Fruit fly (Drosophila melanogaster) whole organism, embryonic: Measurements from ENCODE around the gene Obp99b.
A peak's percentile ranks its signal among the peaks of the same experiment; 100 is the strongest.

ENCODE experiments used
- Abd-B ChIP-seq: fragments of 200-800 bp; sonication (Bioruptor generic); optimal IDR thresholded peaks from 2 replicates; lab custom pipeline; 2018; ENCODE audit warnings: missing biosample characterization, mild to moderate bottlenecking, missing genetic modification characterization, moderate library complexity
- B-H2 ChIP-seq: fragments of 200-800 bp; sonication (Bioruptor generic); optimal IDR thresholded peaks from 2 replicates; lab custom pipeline; 2018; ENCODE audit warnings: missing biosample characterization, mild to moderate bottlenecking, missing genetic modification characterization
- Bdp1 ChIP-seq: fragments of 200-800 bp; sonication (Bioruptor generic); optimal IDR thresholded peaks from 3 replicates; lab custom pipeline; 2016; ENCODE audit warnings: missing biosample characterization, missing genetic modification characterization
- CG10267 ChIP-seq: fragments of 200-800 bp; sonication (Bioruptor generic); optimal IDR thresholded peaks from 2 replicates; lab custom pipeline; 2018; ENCODE audit warnings: missing biosample characterization, mild to moderate bottlenecking, missing genetic modification characterization, moderate library complexity
- CG10462 ChIP-seq: fragments of 200-800 bp; sonication (Bioruptor generic); optimal IDR thresholded peaks from 2 replicates; lab custom pipeline; 2016; ENCODE audit warnings: missing biosample characterization, missing genetic modification characterization
- CG11696 ChIP-seq: fragments of 200-800 bp; sonication (Bioruptor generic); IDR thresholded peaks from 2 replicates; pipeline ENCODE4 v1.3.6; 2022; ENCODE audit warnings: missing biosample characterization, missing genetic modification characterization
- CG12299 ChIP-seq: fragments of 200-800 bp; sonication (Bioruptor generic); optimal IDR thresholded peaks from 2 replicates; lab custom pipeline; 2018; ENCODE audit warnings: missing biosample characterization, mild to moderate bottlenecking, missing genetic modification characterization
- CG1602 ChIP-seq: fragments of 200-800 bp; sonication (Bioruptor generic); optimal IDR thresholded peaks from 3 replicates; lab custom pipeline; 2016; ENCODE audit warnings: missing biosample characterization, missing genetic modification characterization
- CG16815 ChIP-seq: fragments of 200-800 bp; sonication (Bioruptor generic); optimal IDR thresholded peaks from 3 replicates; lab custom pipeline; 2017; ENCODE audit warnings: missing biosample characterization, mild to moderate bottlenecking, missing genetic modification characterization
- CG2116 ChIP-seq: fragments of 200-800 bp; sonication (Bioruptor generic); optimal IDR thresholded peaks from 3 replicates; lab custom pipeline; 2018; ENCODE audit warnings: missing biosample characterization, mild to moderate bottlenecking, missing genetic modification characterization
- CG2202 ChIP-seq: fragments of 200-800 bp; sonication (Bioruptor generic); optimal IDR thresholded peaks from 2 replicates; lab custom pipeline; 2018; ENCODE audit warnings: missing biosample characterization, mild to moderate bottlenecking, missing genetic modification characterization
- CG30020 ChIP-seq: fragments of 200-800 bp; optimal IDR thresholded peaks from 2 replicates; lab custom pipeline; 2019; ENCODE audit warnings: missing biosample characterization, mild to moderate bottlenecking, missing genetic modification characterization, moderate library complexity
- CG32767 ChIP-seq: fragments of 200-800 bp; sonication (Bioruptor generic); IDR thresholded peaks from 2 replicates; pipeline ENCODE4 v1.3.6; 2022; ENCODE audit warnings: missing biosample characterization, missing genetic modification characterization
- CG3407 ChIP-seq: fragments of 200-800 bp; sonication (Bioruptor generic); optimal IDR thresholded peaks from 2 replicates; lab custom pipeline; 2018; ENCODE audit warnings: missing biosample characterization, mild to moderate bottlenecking, missing genetic modification characterization
- CG4424 ChIP-seq: fragments of 200-800 bp; sonication (Bioruptor generic); optimal IDR thresholded peaks from 3 replicates; lab custom pipeline; 2016; ENCODE audit warnings: missing biosample characterization, missing genetic modification characterization
- CG6254 ChIP-seq: fragments of 200-800 bp; sonication (Bioruptor generic); optimal IDR thresholded peaks from 3 replicates; lab custom pipeline; 2017; ENCODE audit warnings: mild to moderate bottlenecking, missing biosample characterization, missing genetic modification reagents, missing genetic modification characterization
- CG7745 ChIP-seq: fragments of 200-800 bp; sonication (Bioruptor generic); optimal IDR thresholded peaks from 2 replicates; lab custom pipeline; 2018; ENCODE audit warnings: missing biosample characterization, mild to moderate bottlenecking, missing genetic modification characterization, moderate library complexity
- Chrac-16 ChIP-seq: fragments of 200-800 bp; sonication (Bioruptor generic); optimal IDR thresholded peaks from 3 replicates; lab custom pipeline; 2016; ENCODE audit warnings: missing biosample characterization, missing genetic modification characterization
- D ChIP-seq, 2 experiments: fragments of 200-800 bp in 1 of 2; fragments of >200 bp in 1 of 2; sonication (Bioruptor generic) in 1 of 2; optimal IDR thresholded peaks; 2 replicates in 1 of 2; 3 replicates in 1 of 2; lab custom pipeline; 2017; ENCODE audit warnings: mild to moderate bottlenecking in 1 of 2, missing biosample characterization in 1 of 2, missing genetic modification characterization in 1 of 2, missing genetic modification reagents in 1 of 2
- ERR ChIP-seq: fragments of 200-800 bp; sonication (Bioruptor generic); optimal IDR thresholded peaks from 2 replicates; lab custom pipeline; 2016; ENCODE audit warnings: missing biosample characterization, missing genetic modification characterization
- Eip74EF ChIP-seq, 2 experiments: fragments of 200-800 bp in 1 of 2; fragments of >200 bp in 1 of 2; sonication (Bioruptor generic) in 1 of 2; optimal IDR thresholded peaks; 2 replicates each; lab custom pipeline; 2017 to 2019; ENCODE audit warnings: missing biosample characterization in 2 of 2, missing genetic modification characterization in 2 of 2, mild to moderate bottlenecking in 1 of 2, moderate library complexity in 1 of 2
- Gug ChIP-seq: fragments of 200-800 bp; sonication (Bioruptor generic); IDR thresholded peaks from 4 replicates; pipeline ENCODE4 v1.3.6; 2022; ENCODE audit warnings: missing biosample characterization, missing genetic modification characterization
- H15 ChIP-seq: fragments of 200-800 bp; sonication (Bioruptor generic); IDR thresholded peaks from 3 replicates; pipeline ENCODE4 v1.3.6; 2022; ENCODE audit warnings: missing biosample characterization, missing genetic modification characterization
- Hmr ChIP-seq: fragments of 200-800 bp; sonication (Bioruptor generic); optimal IDR thresholded peaks from 3 replicates; lab custom pipeline; 2017; ENCODE audit warnings: mild to moderate bottlenecking, missing biosample characterization, missing genetic modification reagents, missing genetic modification characterization
- Hr3 ChIP-seq: fragments of 200-800 bp; sonication (Bioruptor generic); optimal IDR thresholded peaks from 3 replicates; lab custom pipeline; 2016; ENCODE audit warnings: missing biosample characterization, missing genetic modification characterization
- Hr51 ChIP-seq, 2 experiments: fragments of 200-800 bp; sonication (Bioruptor generic); optimal IDR thresholded peaks; 2 replicates in 1 of 2; 3 replicates in 1 of 2; lab custom pipeline; 2016 to 2018; ENCODE audit warnings: missing biosample characterization in 2 of 2, missing genetic modification characterization in 2 of 2, mild to moderate bottlenecking in 1 of 2, moderate library complexity in 1 of 2
- Med ChIP-seq: fragments of 200-800 bp; sonication (Bioruptor generic); peaks from one replicate; lab custom pipeline; 2016; ENCODE audit warnings: missing biosample characterization, missing genetic modification characterization, mild to moderate bottlenecking, inconsistent platforms, moderate library complexity
- Sin3A ChIP-seq: fragments of >200 bp; optimal IDR thresholded peaks from 2 replicates; lab custom pipeline; 2018
- TFAM ChIP-seq: fragments of 200-800 bp; sonication (Bioruptor generic); optimal IDR thresholded peaks from 2 replicates; lab custom pipeline; 2017; ENCODE audit warnings: missing biosample characterization, missing genetic modification characterization, inconsistent platforms
- Vsx1 ChIP-seq: fragments of 200-800 bp; sonication (Bioruptor generic); optimal IDR thresholded peaks from 2 replicates; lab custom pipeline; 2017; ENCODE audit warnings: missing biosample characterization, mild to moderate bottlenecking, missing genetic modification characterization, missing genetic modification reagents
- al ChIP-seq: fragments of 200-800 bp; sonication (Bioruptor generic); IDR thresholded peaks from 2 replicates; pipeline ENCODE4 v1.3.6; 2022; ENCODE audit warnings: missing biosample characterization, missing genetic modification characterization
- amos ChIP-seq: fragments of 200-800 bp; sonication (Bioruptor generic); IDR thresholded peaks from 2 replicates; pipeline ENCODE4 v1.3.6; 2022; ENCODE audit warnings: missing biosample characterization, missing genetic modification characterization; ENCODE audit not compliant: partially characterized antibody
- dimm ChIP-seq: fragments of 200-800 bp; sonication (Bioruptor generic); IDR thresholded peaks from 2 replicates; pipeline ENCODE4 v1.3.6; 2022; ENCODE audit warnings: missing biosample characterization, missing genetic modification characterization
- dm ChIP-seq: fragments of 200-800 bp; sonication (Bioruptor generic); optimal IDR thresholded peaks from 3 replicates; lab custom pipeline; 2016; ENCODE audit warnings: missing biosample characterization, missing genetic modification characterization
- dmrt11E ChIP-seq: fragments of 200-800 bp; sonication (Bioruptor generic); optimal IDR thresholded peaks from 3 replicates; lab custom pipeline; 2018; ENCODE audit warnings: missing biosample characterization, mild to moderate bottlenecking, missing genetic modification characterization, moderate library complexity
- fd102C ChIP-seq: fragments of 200-800 bp; sonication (Bioruptor generic); optimal IDR thresholded peaks from 2 replicates; lab custom pipeline; 2018; ENCODE audit warnings: missing biosample characterization, mild to moderate bottlenecking, missing genetic modification characterization, moderate library complexity
- gem ChIP-seq: fragments of 200-800 bp; sonication (Bioruptor generic); optimal IDR thresholded peaks from 2 replicates; lab custom pipeline; 2019; ENCODE audit warnings: missing biosample characterization, mild to moderate bottlenecking, missing genetic modification characterization, moderate library complexity
- jigr1 ChIP-seq: fragments of 200-800 bp; sonication (Bioruptor generic); IDR thresholded peaks from 3 replicates; pipeline ENCODE4 v1.3.6; 2022; ENCODE audit warnings: missing biosample characterization, missing genetic modification characterization
- klu ChIP-seq: fragments of 200-800 bp; sonication (Bioruptor generic); IDR thresholded peaks from 2 replicates; pipeline ENCODE4 v1.3.6; 2022; ENCODE audit warnings: missing biosample characterization, missing genetic modification characterization
- lbe ChIP-seq: fragments of 200-800 bp; sonication (Bioruptor generic); optimal IDR thresholded peaks from 2 replicates; lab custom pipeline; 2016; ENCODE audit warnings: missing biosample characterization, mild to moderate bottlenecking, missing genetic modification characterization
- lilli ChIP-seq: fragments of 200-800 bp; sonication (Bioruptor generic); optimal IDR thresholded peaks from 3 replicates; lab custom pipeline; 2016; ENCODE audit warnings: missing biosample characterization, missing genetic modification characterization
- mirr ChIP-seq: fragments of 200-800 bp; sonication (Bioruptor generic); optimal IDR thresholded peaks from 3 replicates; lab custom pipeline; 2018; ENCODE audit warnings: missing biosample characterization, mild to moderate bottlenecking, missing genetic modification characterization
- odd ChIP-seq: fragments of 200-800 bp; sonication (Bioruptor generic); optimal IDR thresholded peaks from 2 replicates; lab custom pipeline; 2017; ENCODE audit warnings: missing biosample characterization, mild to moderate bottlenecking, missing genetic modification characterization
- org-1 ChIP-seq: fragments of 200-800 bp; sonication (Bioruptor generic); optimal IDR thresholded peaks from 2 replicates; lab custom pipeline; 2017; ENCODE audit warnings: missing biosample characterization, missing genetic modification characterization
- row ChIP-seq: fragments of 200-800 bp; sonication (Bioruptor generic); IDR thresholded peaks from 3 replicates; pipeline ENCODE4 v1.3.6; 2022; ENCODE audit warnings: missing biosample characterization, missing genetic modification characterization
- sd ChIP-seq: fragments of 200-800 bp; sonication (Bioruptor generic); optimal IDR thresholded peaks from 3 replicates; lab custom pipeline; 2018; ENCODE audit warnings: missing biosample characterization, mild to moderate bottlenecking, missing genetic modification characterization, moderate library complexity
- sima ChIP-seq: fragments of 200-800 bp; sonication (Bioruptor generic); optimal IDR thresholded peaks from 2 replicates; lab custom pipeline; 2016; ENCODE audit warnings: missing biosample characterization, missing genetic modification characterization
- sob ChIP-seq: fragments of 200-800 bp; sonication (Bioruptor generic); IDR thresholded peaks from 2 replicates; pipeline ENCODE4 v1.3.6; 2022; ENCODE audit warnings: missing biosample characterization, missing genetic modification characterization
- unc-4 ChIP-seq: fragments of 200-800 bp; sonication (Bioruptor generic); IDR thresholded peaks from 2 replicates; pipeline ENCODE4 v1.3.6; 2022; ENCODE audit warnings: missing biosample characterization, missing genetic modification characterization; ENCODE audit not compliant: partially characterized antibody
- unpg ChIP-seq: fragments of 200-800 bp; sonication (Bioruptor generic); optimal IDR thresholded peaks from 3 replicates; lab custom pipeline; 2018; ENCODE audit warnings: missing biosample characterization, mild to moderate bottlenecking, missing genetic modification characterization, moderate library complexity
- wor ChIP-seq: fragments of 200-800 bp; sonication (Bioruptor generic); IDR thresholded peaks from 2 replicates; pipeline ENCODE4 v1.3.6; 2022; ENCODE audit warnings: missing biosample characterization, missing genetic modification characterization

Obp99b gene

DNA sequence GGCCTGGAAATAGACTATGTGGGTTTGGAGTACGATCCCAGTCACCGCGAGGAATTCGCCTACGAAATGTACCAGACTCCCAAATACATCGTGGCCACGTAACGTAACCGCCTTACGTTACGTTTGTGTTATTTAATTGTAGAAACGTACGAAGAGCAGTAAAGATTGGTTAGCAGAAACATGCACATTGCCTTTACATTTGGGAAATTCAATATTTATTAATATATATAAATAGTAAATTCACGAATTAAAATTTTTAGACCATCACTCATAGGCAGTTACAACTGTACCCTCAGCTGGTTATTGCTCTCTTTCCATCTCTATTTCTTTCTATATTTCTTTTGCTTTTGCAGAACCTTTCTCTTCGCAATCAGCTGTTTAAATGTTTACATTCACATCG lies 21.2 kb upstream of the Obp99b start, which contains the start of gene Gnpnat (continued):
- TF ChIP-seq Chrac-16 (GFP tag; lab: Kevin White, UChicago), result peak; percentile 5
- peak; percentile 8 for TF ChIP-seq sd
- no peak for TF ChIP-seq amos (GFP tag; lab: Robert Waterston, UW)
- peak; percentile 4 for TF ChIP-seq CG2116 (GFP tag; lab: Kevin White, UChicago)
- peak; percentile 39 for TF ChIP-seq odd
- TF ChIP-seq CG2202 (tag; lab: Kevin White, UChicago), result peak; percentile 30
- peak; percentile 34 for TF ChIP-seq lbe (GFP tag; lab: Kevin White, UChicago)
- TF ChIP-seq Hr51 (GFP tag; optimal IDR thresholded peaks at IDR 0.05; lab: Kevin White, UChicago), result peak in 1 of 2 experiments; percentile 57
- TF ChIP-seq CG3407 (GFP tag; lab: Kevin White, UChicago), result peak; percentile 31
- no peak for TF ChIP-seq CG11696 (GFP tag; lab: Robert Waterston, UW)
- no peak for TF ChIP-seq CG12299
- TF ChIP-seq sob (GFP tag; lab: Robert Waterston, UW), result no peak
- peak; percentile 56 for TF ChIP-seq org-1 (GFP tag; lab: Kevin White, UChicago)
- peak; percentile 83 for TF ChIP-seq gem
- TF ChIP-seq dmrt11E (tag; lab: Kevin White, UChicago), result peak; percentile 51
- TF ChIP-seq Med, result peak; percentile 44
- peak; percentile 57 for TF ChIP-seq CG6254 (GFP tag; lab: Kevin White, UChicago)
- TF ChIP-seq sima (GFP tag; lab: Kevin White, UChicago), result no peak
- TF ChIP-seq CG4424 (GFP tag; lab: Kevin White, UChicago), result peak; percentile 37
- TF ChIP-seq CG1602 (GFP tag; lab: Kevin White, UChicago), result peak; percentile 32
- TF ChIP-seq CG32767 (GFP tag; lab: Robert Waterston, UW), result no peak
- peak; percentile 48 for TF ChIP-seq CG16815 (GFP tag; lab: Kevin White, UChicago)
- no peak for TF ChIP-seq D (optimal IDR thresholded peaks at IDR 0.05; lab: Kevin White, UChicago)
- TF ChIP-seq D (GFP tag; optimal IDR thresholded peaks at IDR 0.05; lab: Kevin White, UChicago), result no peak
- no peak for TF ChIP-seq jigr1 (GFP tag; lab: Robert Waterston, UW)
- peak; percentile 74 for TF ChIP-seq Hmr
- no peak for TF ChIP-seq Sin3A
- TF ChIP-seq unc-4 (GFP tag; lab: Robert Waterston, UW), result no peak
- peak; percentile 19 for TF ChIP-seq CG10462 (GFP tag; lab: Kevin White, UChicago)
- TF ChIP-seq fd102C, result no peak
- no peak for TF ChIP-seq TFAM (GFP tag; lab: Kevin White, UChicago)
- peak; percentile 6 for TF ChIP-seq Hr3 (GFP tag; lab: Kevin White, UChicago)
- TF ChIP-seq lilli (GFP tag; lab: Kevin White, UChicago), result peak; percentile 39
- TF ChIP-seq Gug (GFP tag; lab: Robert Waterston, UW), result no peak
- TF ChIP-seq Eip74EF (GFP tag; optimal IDR thresholded peaks at IDR 0.05; lab: Kevin White, UChicago), result peak in 1 of 2 experiments; percentile 25
- no peak for TF ChIP-seq wor (GFP tag; lab: Robert Waterston, UW)
- peak; percentile 46 for TF ChIP-seq CG10267 (tag; lab: Kevin White, UChicago)
- peak; percentile 11 for TF ChIP-seq B-H2 (GFP tag; lab: Kevin White, UChicago)

DNA sequence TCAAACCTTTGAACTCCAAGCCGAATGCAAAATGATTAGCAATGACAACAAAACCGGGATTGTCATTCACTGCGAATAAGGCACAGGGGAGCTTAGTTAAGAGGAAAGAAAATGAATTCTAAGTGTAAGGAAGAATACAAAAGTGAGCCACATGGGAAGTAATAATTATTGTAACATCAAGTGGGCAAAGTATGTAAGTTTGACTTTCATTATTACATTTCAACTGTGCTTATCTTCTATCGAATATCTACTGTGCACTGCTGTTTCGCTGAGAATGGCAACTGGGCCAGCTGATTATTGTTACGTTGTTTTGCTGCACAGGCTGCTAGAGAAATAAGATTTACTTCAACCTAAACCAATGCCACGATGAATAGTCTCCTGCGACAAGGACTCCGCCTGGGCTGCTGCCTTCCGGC lies 20.0 kb upstream of the Obp99b start, which contains the start of the genes CG7601 and CIA30:
TSS of gene CG7601 (minus strand) at position 68 of the 416 bp plus-strand sequence.
TSS of gene CIA30 (plus strand) at position 288 of the 416 bp plus-strand sequence.
- TF ChIP-seq row (GFP tag; lab: Robert Waterston, UW), result peak; percentile 100
- peak; percentile 93 for TF ChIP-seq Bdp1 (GFP tag; lab: Kevin White, UChicago)
- peak; percentile 96 for TF ChIP-seq dm
- peak in 1 of 2 experiments; percentile 93 for TF ChIP-seq Eip74EF (GFP tag; optimal IDR thresholded peaks at IDR 0.05; lab: Kevin White, UChicago)
- peak; percentile 98 for TF ChIP-seq ERR
- TF ChIP-seq CG7745 (tag; lab: Kevin White, UChicago), result peak; percentile 46
- TF ChIP-seq CG2202 (tag; lab: Kevin White, UChicago), result peak; percentile 85
- TF ChIP-seq Vsx1, result peak; percentile 92
- peak; percentile 100 for TF ChIP-seq Abd-B
- peak; percentile 100 for TF ChIP-seq dimm (GFP tag; lab: Robert Waterston, UW)
- peak; percentile 100 for TF ChIP-seq klu (GFP tag; lab: Robert Waterston, UW)
- TF ChIP-seq unpg, result peak; percentile 98
- TF ChIP-seq CG30020 (tag; lab: Kevin White, UChicago), result peak; percentile 85
- peak; percentile 100 for TF ChIP-seq H15 (GFP tag; lab: Robert Waterston, UW)
- TF ChIP-seq al, result peak; percentile 100
- peak; percentile 99 for TF ChIP-seq mirr (GFP tag; lab: Kevin White, UChicago)
